ENCODE assay signal across 3 worm cellular contexts in the genomic region with DNA sequence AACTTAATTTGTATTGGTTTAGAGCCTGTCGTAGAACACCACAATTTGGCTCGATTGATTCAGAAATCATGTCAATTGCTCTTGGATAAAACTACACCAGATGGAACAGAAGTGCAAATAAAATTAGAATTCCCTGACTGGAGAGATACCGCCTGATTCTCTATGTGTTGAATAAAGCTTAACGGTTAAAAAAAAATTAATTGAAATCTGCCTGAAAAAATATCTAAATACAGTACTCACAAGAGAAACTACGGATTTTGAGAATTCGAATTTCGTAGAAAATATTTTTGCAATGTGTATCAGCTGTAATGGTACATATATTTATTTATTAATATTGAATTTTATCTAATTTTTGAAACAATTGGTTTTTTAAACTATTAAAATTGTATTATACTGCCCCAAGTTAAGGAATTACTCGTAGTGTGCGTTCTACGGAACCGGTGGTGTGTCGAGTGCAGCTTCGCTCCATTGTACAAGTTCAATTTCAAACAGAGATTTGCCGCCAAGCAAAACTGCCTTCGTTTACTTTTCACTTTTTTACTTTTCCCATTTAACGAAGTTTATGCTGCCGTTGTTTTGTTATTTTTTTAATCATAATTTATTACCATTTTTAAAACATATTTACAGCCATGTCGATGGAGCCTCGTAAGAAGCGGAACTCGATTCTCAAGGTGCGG.
TF ChIP-seq lines count a peak whose summit lies in the region.

A gene (plus strand): TSS at position 626 of the 677 bp plus-strand sequence.

TF ChIP-seq in whole organism, L1 larva, 84 proteins besides CTCF, POLR2A, EP300 and RAD21 (continued from another document and continues in another):
- TF ChIP-seq efl-1 (optimal IDR thresholded peaks at IDR 0.05; lab: Kevin White, UChicago) (peak; percentile 84 to 91), efl-1 (GFP tag; optimal IDR thresholded peaks at IDR 0.05 in 1 of 2; lab: Kevin White, UChicago) (peak; percentile 83 to 97), fos-1 (tag; optimal IDR thresholded peaks at IDR 0.05; lab: Kevin White, UChicago) (no peak), snu-23 (GFP tag; optimal IDR thresholded peaks at IDR 0.05; lab: Kevin White, UChicago) (peak; percentile 50), blmp-1 (tag; optimal IDR thresholded peaks at IDR 0.05; lab: Kevin White, UChicago) (peak; percentile 72), unc-86 (tag; optimal IDR thresholded peaks at IDR 0.05; lab: Kevin White, UChicago) (no peak), mef-2 (tag; optimal IDR thresholded peaks at IDR 0.05; lab: Kevin White, UChicago) (no peak), isw-1 (GFP tag; IDR thresholded peaks at IDR 0.05; lab: Robert Waterston, UW) (no peak; the same call in 1 of the 2 replicates), lin-13 (GFP tag; optimal IDR thresholded peaks at IDR 0.05; lab: Kevin White, UChicago) (peak; percentile 49), egl-27 (tag; optimal IDR thresholded peaks at IDR 0.05; lab: Kevin White, UChicago) (no peak), ceh-90 (tag; optimal IDR thresholded peaks at IDR 0.05; lab: Kevin White, UChicago) (no peak), nhr-237 (tag; optimal IDR thresholded peaks at IDR 0.05; lab: Kevin White, UChicago) (peak; percentile 2), unc-98 (GFP tag; IDR thresholded peaks at IDR 0.05; lab: Robert Waterston, UW) (no peak), zip-4 (GFP tag; optimal IDR thresholded peaks at IDR 0.05; lab: Kevin White, UChicago) (no peak), mep-1 (tag; optimal IDR thresholded peaks at IDR 0.05; lab: Kevin White, UChicago) (peak; percentile 69), efl-3 (GFP tag; optimal IDR thresholded peaks at IDR 0.05; lab: Kevin White, UChicago) (no peak), nhr-76 (tag; optimal IDR thresholded peaks at IDR 0.05; lab: Kevin White, UChicago) (no peak), nhr-90 (tag; optimal IDR thresholded peaks at IDR 0.05; lab: Kevin White, UChicago; ENCODE audit: poor library complexity) (peak; percentile 25), lin-15B (tag; optimal IDR thresholded peaks at IDR 0.05; lab: Kevin White, UChicago) (peak; percentile 74), xbp-1 (tag; optimal IDR thresholded peaks at IDR 0.05; lab: Kevin White, UChicago) (peak; percentile 22), ceh-82 (tag; optimal IDR thresholded peaks at IDR 0.05; lab: Kevin White, UChicago) (peak in 1 of 3 experiments; percentile 61), sox-4 (tag; optimal IDR thresholded peaks at IDR 0.05; lab: Kevin White, UChicago) (no peak), unc-62 (GFP tag; optimal IDR thresholded peaks at IDR 0.05; lab: Kevin White, UChicago) (no peak), sup-37 (GFP tag; optimal IDR thresholded peaks at IDR 0.05; lab: Kevin White, UChicago) (no peak), nhr-47 (tag; optimal IDR thresholded peaks at IDR 0.05; lab: Kevin White, UChicago) (no peak), fkh-8 (tag; optimal IDR thresholded peaks at IDR 0.05; lab: Kevin White, UChicago) (peak; percentile 19), nhr-84 (tag; optimal IDR thresholded peaks at IDR 0.05; lab: Kevin White, UChicago) (no peak), zag-1 (tag; optimal IDR thresholded peaks at IDR 0.05; lab: Kevin White, UChicago) (no peak), ces-1 (GFP tag; optimal IDR thresholded peaks at IDR 0.05; lab: Kevin White, UChicago) (no peak), mab-9 (GFP tag; IDR thresholded peaks at IDR 0.05; lab: Robert Waterston, UW) (no peak), nhr-85 (tag; lab: Kevin White, UChicago) (peak; percentile 62), egl-13 (tag; optimal IDR thresholded peaks at IDR 0.05; lab: Kevin White, UChicago) (no peak), sptf-1 (tag; optimal IDR thresholded peaks at IDR 0.05; lab: Kevin White, UChicago) (no peak), hpl-2 (GFP tag; optimal IDR thresholded peaks at IDR 0.05; lab: Kevin White, UChicago) (no peak), hlh-17 (GFP tag; optimal IDR thresholded peaks at IDR 0.05; lab: Kevin White, UChicago; ENCODE audit: borderline replicate concordance) (no peak), pag-3 (tag; optimal IDR thresholded peaks at IDR 0.05; lab: Kevin White, UChicago; ENCODE audit: borderline replicate concordance, insufficient read depth) (no peak), rnt-1 (tag; optimal IDR thresholded peaks at IDR 0.05; lab: Kevin White, UChicago) (peak; percentile 65), Y116A8C.19 (tag; optimal IDR thresholded peaks at IDR 0.05; lab: Kevin White, UChicago; ENCODE audit: borderline replicate concordance) (no peak), nhr-28 (tag; optimal IDR thresholded peaks at IDR 0.05; lab: Kevin White, UChicago) (no peak), nhr-71 (tag; optimal IDR thresholded peaks at IDR 0.05; lab: Kevin White, UChicago) (no peak), tlp-1 (tag; optimal IDR thresholded peaks at IDR 0.05; lab: Kevin White, UChicago) (no peak), pax-3 (tag; optimal IDR thresholded peaks at IDR 0.05; lab: Kevin White, UChicago) (no peak)

TF ChIP-seq in whole organism, L3 larva, 47 proteins besides CTCF, POLR2A, EP300 and RAD21 (continued from another document):
- TF ChIP-seq hmg-11 (tag; optimal IDR thresholded peaks at IDR 0.05; lab: Kevin White, UChicago) (no peak), aly-2 (tag; optimal IDR thresholded peaks at IDR 0.05; lab: Kevin White, UChicago) (no peak), nhr-237 (tag; optimal IDR thresholded peaks at IDR 0.05; lab: Kevin White, UChicago) (no peak), mml-1 (tag; optimal IDR thresholded peaks at IDR 0.05; lab: Kevin White, UChicago) (no peak), pqm-1 (tag; optimal IDR thresholded peaks at IDR 0.05; lab: Kevin White, UChicago) (peak; percentile 5), nhr-28 (tag; optimal IDR thresholded peaks at IDR 0.05; lab: Kevin White, UChicago) (no peak), fos-1 (tag; optimal IDR thresholded peaks at IDR 0.05; lab: Kevin White, UChicago) (no peak), ztf-4 (tag; optimal IDR thresholded peaks at IDR 0.05; lab: Kevin White, UChicago) (no peak), mdl-1 (tag; optimal IDR thresholded peaks at IDR 0.05; lab: Kevin White, UChicago) (no peak), lin-15B (tag; optimal IDR thresholded peaks at IDR 0.05; lab: Kevin White, UChicago) (peak; percentile 69), ama-1 (optimal IDR thresholded peaks at IDR 0.05; lab: Kevin White, UChicago) (no peak), eor-1 (tag; optimal IDR thresholded peaks at IDR 0.05; lab: Kevin White, UChicago) (no peak), ZK546.5 (tag; optimal IDR thresholded peaks at IDR 0.05; lab: Kevin White, UChicago) (no peak), unc-39 (tag; optimal IDR thresholded peaks at IDR 0.05; lab: Kevin White, UChicago) (no peak), ceh-82 (tag; optimal IDR thresholded peaks at IDR 0.05; lab: Kevin White, UChicago) (no peak), nhr-12 (tag; optimal IDR thresholded peaks at IDR 0.05; lab: Kevin White, UChicago) (no peak), egl-5 (tag; optimal IDR thresholded peaks at IDR 0.05; lab: Kevin White, UChicago) (no peak), nhr-76 (tag; optimal IDR thresholded peaks at IDR 0.05; lab: Kevin White, UChicago) (no peak), elt-2 (tag; optimal IDR thresholded peaks at IDR 0.05; lab: Kevin White, UChicago) (peak; percentile 28), elt-3 (tag; optimal IDR thresholded peaks at IDR 0.05; lab: Kevin White, UChicago) (no peak), elt-1 (tag; optimal IDR thresholded peaks at IDR 0.05; lab: Kevin White, UChicago) (no peak), pha-4 (tag; optimal IDR thresholded peaks at IDR 0.05; lab: Kevin White, UChicago) (peak; percentile 94), nhr-11 (tag; optimal IDR thresholded peaks at IDR 0.05; lab: Kevin White, UChicago) (no peak), ceh-9 (tag; optimal IDR thresholded peaks at IDR 0.05; lab: Kevin White, UChicago) (no peak), R02D3.7 (tag; optimal IDR thresholded peaks at IDR 0.05; lab: Kevin White, UChicago) (peak; percentile 9), lsy-12 (tag; optimal IDR thresholded peaks at IDR 0.05; lab: Kevin White, UChicago) (no peak), unc-62 (GFP tag; optimal IDR thresholded peaks at IDR 0.05; lab: Kevin White, UChicago) (no peak), fkh-2 (tag; optimal IDR thresholded peaks at IDR 0.05; lab: Kevin White, UChicago) (no peak), ceh-28 (tag; optimal IDR thresholded peaks at IDR 0.05; lab: Kevin White, UChicago) (no peak)

TF ChIP-seq in whole organism, young adult, 124 proteins besides CTCF, POLR2A, EP300 and RAD21 (continued from another document):
- 0 out of 2 replicates have a peak, but pooled peaks have one; percentile 49 for TF ChIP-seq egrh-3 (GFP tag; IDR thresholded peaks at IDR 0.05; lab: Robert Waterston, UW)
- peak in 1 of 3 experiments; percentile 21 for TF ChIP-seq lin-35 (GFP tag; optimal IDR thresholded peaks at IDR 0.05; lab: Kevin White, UChicago)
- TF ChIP-seq madf-8 (GFP tag; conservative IDR thresholded peaks at IDR 0.05; lab: Robert Waterston, UW), result peak; percentile 51; the same call in 1 of the 2 replicates
- TF ChIP-seq madf-10 (tag; optimal IDR thresholded peaks at IDR 0.05; lab: Kevin White, UChicago), result peak; percentile 4
